Worm (Caenorhabditis elegans) whole organism, late embryonic: ENCODE measurements around the gene srd-38.

Experiments
- Y22D7AL.16 ChIP-seq: sonication (generic microtip); optimal IDR thresholded peaks from 2 replicates; lab custom pipeline; 2016; ENCODE audit warnings: missing genetic modification characterization, missing compliant biosample characterization
- ahr-1 ChIP-seq: sonication (generic microtip); optimal IDR thresholded peaks from 2 replicates; lab custom pipeline; 2016; ENCODE audit warnings: missing genetic modification characterization, missing compliant biosample characterization
- ama-1 ChIP-seq: fragments of 150-350 bp; optimal IDR thresholded peaks from 2 replicates; lab custom pipeline; 2014
- ceh-2 ChIP-seq: sonication (generic microtip); optimal IDR thresholded peaks from 2 replicates; lab custom pipeline; 2016; ENCODE audit warnings: missing genotype, missing genetic modification characterization, missing compliant biosample characterization
- ceh-30 ChIP-seq: fragments of 150-350 bp; optimal IDR thresholded peaks from 2 replicates; lab custom pipeline; 2014; ENCODE audit warnings: missing biosample characterization, missing genetic modification characterization
- ceh-31 ChIP-seq: sonication (generic microtip); optimal IDR thresholded peaks from 2 replicates; lab custom pipeline; 2016; ENCODE audit warnings: missing genetic modification characterization, missing compliant biosample characterization
- ceh-34 ChIP-seq: sonication (generic microtip); optimal IDR thresholded peaks from 2 replicates; lab custom pipeline; 2016; ENCODE audit warnings: mild to moderate bottlenecking, missing genetic modification characterization, missing compliant biosample characterization
- ceh-45 ChIP-seq: fragments of 200-800 bp; sonication (Bioruptor generic); IDR thresholded peaks from 2 replicates; pipeline ENCODE4 v1.3.6; 2022; ENCODE audit warnings: missing genetic modification reagents, missing genetic modification characterization, missing compliant biosample characterization
- ceh-48 ChIP-seq: sonication (generic microtip); optimal IDR thresholded peaks from 2 replicates; lab custom pipeline; 2016; ENCODE audit warnings: missing genetic modification characterization, inconsistent platforms, missing compliant biosample characterization
- ceh-6 ChIP-seq: fragments of 200-800 bp; sonication (Bioruptor generic); optimal IDR thresholded peaks from 2 replicates; lab custom pipeline; 2018; ENCODE audit warnings: mild to moderate bottlenecking, missing genetic modification characterization, missing compliant biosample characterization
- ceh-9 ChIP-seq: sonication (generic microtip); optimal IDR thresholded peaks from 2 replicates; lab custom pipeline; 2016; ENCODE audit warnings: mild to moderate bottlenecking, missing genetic modification characterization, inconsistent platforms, missing compliant biosample characterization
- che-1 ChIP-seq: sonication (generic microtip); optimal IDR thresholded peaks from 2 replicates; lab custom pipeline; 2016; ENCODE audit warnings: mild to moderate bottlenecking, missing genetic modification characterization, missing compliant biosample characterization
- dve-1 ChIP-seq: sonication (generic microtip); optimal IDR thresholded peaks from 2 replicates; lab custom pipeline; 2017; ENCODE audit warnings: antibody characterized with exemption, mild to moderate bottlenecking, missing genetic modification characterization, missing compliant biosample characterization
- elt-2 ChIP-seq: sonication (generic microtip); optimal IDR thresholded peaks from 2 replicates; lab custom pipeline; 2016; ENCODE audit warnings: missing genetic modification reagents, missing genetic modification characterization, missing compliant biosample characterization
- fkh-10 ChIP-seq: fragments of 150-350 bp; optimal IDR thresholded peaks from 2 replicates; lab custom pipeline; 2014; ENCODE audit warnings: missing biosample characterization, missing genetic modification reagents, missing genetic modification characterization
- fkh-6 ChIP-seq: sonication (generic microtip); optimal IDR thresholded peaks from 2 replicates; lab custom pipeline; 2016; ENCODE audit warnings: missing genetic modification characterization, missing compliant biosample characterization
- gmeb-2 ChIP-seq: sonication (generic microtip); optimal IDR thresholded peaks from 2 replicates; lab custom pipeline; 2016; ENCODE audit warnings: missing genetic modification characterization, inconsistent platforms, missing compliant biosample characterization
- lin-11 ChIP-seq: fragments of 200-800 bp; sonication (Bioruptor generic); optimal IDR thresholded peaks from 2 replicates; lab custom pipeline; 2018; ENCODE audit warnings: mild to moderate bottlenecking, missing genetic modification characterization, missing compliant biosample characterization
- madf-2 ChIP-seq: sonication (generic microtip); optimal IDR thresholded peaks from 2 replicates; lab custom pipeline; 2017; ENCODE audit warnings: missing genetic modification characterization, missing compliant biosample characterization
- mec-3 ChIP-seq: sonication (generic microtip); optimal IDR thresholded peaks from 2 replicates; lab custom pipeline; 2016; ENCODE audit warnings: borderline replicate concordance, missing genetic modification characterization, missing compliant biosample characterization
- nfya-1 ChIP-seq: sonication (generic microtip); optimal IDR thresholded peaks from 2 replicates; lab custom pipeline; 2017; ENCODE audit warnings: missing genetic modification characterization, mild to moderate bottlenecking, missing compliant biosample characterization, antibody characterized with exemption, moderate library complexity
- npax-4 ChIP-seq: sonication (generic microtip); optimal IDR thresholded peaks from 2 replicates; lab custom pipeline; 2016; ENCODE audit warnings: missing genetic modification characterization, missing compliant biosample characterization
- odd-2 ChIP-seq: sonication (generic microtip); optimal IDR thresholded peaks from 2 replicates; lab custom pipeline; 2017; ENCODE audit warnings: antibody characterized with exemption, mild to moderate bottlenecking, missing genetic modification characterization, missing compliant biosample characterization
- pax-1 ChIP-seq: fragments of 150-350 bp; optimal IDR thresholded peaks from 2 replicates; lab custom pipeline; 2014; ENCODE audit warnings: missing biosample characterization, missing genetic modification characterization
- pha-4 ChIP-seq: fragments of 150-350 bp; optimal IDR thresholded peaks from 2 replicates; lab custom pipeline; 2018; ENCODE audit warnings: missing biosample characterization, missing genetic modification reagents, missing genetic modification characterization
- pros-1 ChIP-seq: fragments of 150-350 bp; optimal IDR thresholded peaks from 2 replicates; lab custom pipeline; 2014; ENCODE audit warnings: missing biosample characterization, missing genetic modification reagents, missing genetic modification characterization
- sox-4 ChIP-seq: sonication (generic microtip); optimal IDR thresholded peaks from 2 replicates; lab custom pipeline; 2017; ENCODE audit warnings: mild to moderate bottlenecking, missing genetic modification characterization, inconsistent platforms, missing compliant biosample characterization
- tbx-2 ChIP-seq: sonication (generic microtip); optimal IDR thresholded peaks from 2 replicates; lab custom pipeline; 2016; ENCODE audit warnings: missing genetic modification characterization, missing compliant biosample characterization
- tbx-7 ChIP-seq: sonication (generic microtip); optimal IDR thresholded peaks from 2 replicates; lab custom pipeline; 2016; ENCODE audit warnings: missing genotype, missing genetic modification characterization, missing compliant biosample characterization
- unc-3 ChIP-seq, 2 experiments: fragments of 200-800 bp in 1 of 2; sonication (Bioruptor generic) in 1 of 2; sonication (generic microtip) in 1 of 2; conservative IDR thresholded peaks in 1 of 2; optimal IDR thresholded peaks in 1 of 2; 2 replicates each; pipeline versions ENCODE4 v1.3.6 to Lab custom; 2016 to 2022; ENCODE audit warnings: missing compliant biosample characterization in 2 of 2, missing genetic modification characterization in 2 of 2, missing genetic modification reagents in 1 of 2
- unc-42 ChIP-seq: sonication (generic microtip); optimal IDR thresholded peaks from 2 replicates; lab custom pipeline; 2016; ENCODE audit warnings: missing genotype, missing genetic modification characterization, missing compliant biosample characterization
- unc-86 ChIP-seq: sonication (generic microtip); optimal IDR thresholded peaks from 2 replicates; lab custom pipeline; 2016; ENCODE audit warnings: missing genetic modification characterization, missing compliant biosample characterization
- zip-5 ChIP-seq: sonication (generic microtip); optimal IDR thresholded peaks from 2 replicates; lab custom pipeline; 2016; ENCODE audit warnings: missing genetic modification characterization, missing compliant biosample characterization
- ztf-16 ChIP-seq: sonication (generic microtip); optimal IDR thresholded peaks from 2 replicates; lab custom pipeline; 2017; ENCODE audit warnings: missing genetic modification characterization, missing compliant biosample characterization

Gene srd-38

ce11 chrX:13274102-13274501 lies 17.5 kb upstream of the srd-38 start, which contains the start of gene cyp-14A3:
Gene cyp-14A3, minus strand, starts transcription at chrX:13274202.
- TF ChIP-seq ceh-30 (tag; lab: Kevin White, UChicago) (no peak), elt-2 (tag; lab: Kevin White, UChicago) (no peak), zip-5 (no peak), ceh-34 (no peak), che-1 (tag; lab: Kevin White, UChicago) (no peak), npax-4 (tag; lab: Kevin White, UChicago) (no peak), mec-3 (tag; lab: Kevin White, UChicago) (no peak), fkh-6 (tag; lab: Kevin White, UChicago) (no peak), dve-1 (no peak), pros-1 (tag; lab: Kevin White, UChicago) (no peak), Y22D7AL.16 (no peak), fkh-10 (GFP tag; lab: Kevin White, UChicago) (no peak), ceh-6 (GFP tag; lab: Kevin White, UChicago) (no peak), ztf-16 (tag; lab: Kevin White, UChicago) (no peak), ahr-1 (tag; lab: Kevin White, UChicago) (no peak), unc-3 (GFP tag; conservative IDR thresholded peaks at IDR 0.05; lab: Robert Waterston, UW) (no peak), unc-3 (tag; optimal IDR thresholded peaks at IDR 0.05; lab: Kevin White, UChicago) (no peak), ama-1 (no peak), nfya-1 (tag; lab: Kevin White, UChicago) (no peak), ceh-48 (tag; lab: Kevin White, UChicago) (no peak)
- TF ChIP-seq, all 69 proteins: peak for 0

- TF ChIP-seq sox-4 (tag; lab: Kevin White, UChicago) (no peak), elt-2 (tag; lab: Kevin White, UChicago) (no peak), tbx-7 (tag; lab: Kevin White, UChicago) (no peak), fkh-6 (tag; lab: Kevin White, UChicago) (no peak), npax-4 (tag; lab: Kevin White, UChicago) (no peak), ceh-2 (tag; lab: Kevin White, UChicago) (no peak), madf-2 (tag; lab: Kevin White, UChicago) (no peak), gmeb-2 (tag; lab: Kevin White, UChicago) (no peak)
Observed at ce11 chrX:13278876-13279275, 12.7 kb upstream of the srd-38 start, which contains the start of gene phf-33. Gene phf-33, minus strand, starts transcription at chrX:13278976.

- TF ChIP-seq ceh-31 (tag; lab: Kevin White, UChicago) (no peak), ceh-6 (GFP tag; lab: Kevin White, UChicago) (no peak), ceh-45 (no peak)
- TF ChIP-seq, all 69 proteins: peak for 0
Observed at ce11 chrX:13283462-13283861, 8.1 kb upstream of the srd-38 start.

- TF ChIP-seq pax-1 (tag; lab: Kevin White, UChicago) (no peak), odd-2 (tag; lab: Kevin White, UChicago) (no peak), tbx-2 (no peak), lin-11 (tag; lab: Kevin White, UChicago) (no peak)
Observed at ce11 chrX:13284091-13284490, 7.5 kb upstream of the srd-38 start, which contains the start of gene cyp-14A4. Gene cyp-14A4, minus strand, starts transcription at chrX:13284197.

ce11 chrX:13284618-13285017 lies 7.0 kb upstream of the srd-38 start:
- TF ChIP-seq sox-4 (tag; lab: Kevin White, UChicago), result no peak
- no peak for TF ChIP-seq pha-4
- TF ChIP-seq unc-42 (tag; lab: Kevin White, UChicago), result no peak

ce11 chrX:13286533-13286932 lies 5.1 kb upstream of the srd-38 start, which contains the start of gene R04D3.2:
Gene R04D3.2, minus strand, starts transcription at chrX:13286633.
- TF ChIP-seq npax-4 (tag; lab: Kevin White, UChicago) (no peak), pax-1 (tag; lab: Kevin White, UChicago) (no peak), dve-1 (no peak), pros-1 (tag; lab: Kevin White, UChicago) (no peak), unc-86 (tag; lab: Kevin White, UChicago) (no peak), ceh-45 (no peak), ceh-9 (tag; lab: Kevin White, UChicago) (no peak), madf-2 (tag; lab: Kevin White, UChicago) (no peak), lin-11 (tag; lab: Kevin White, UChicago) (no peak)
